Worm (Caenorhabditis elegans): ENCODE data around the gene sars-2.

- TF ChIP-seq ztf-11 (tag; optimal IDR thresholded peaks at IDR 0.05): no peak
- TF ChIP-seq unc-62 (GFP tag; optimal IDR thresholded peaks at IDR 0.05): no peak
- TF ChIP-seq elt-3 (tag; optimal IDR thresholded peaks at IDR 0.05): no peak
- TF ChIP-seq nhr-23 (tag; optimal IDR thresholded peaks at IDR 0.05): no peak
- TF ChIP-seq nhr-77 (tag; optimal IDR thresholded peaks at IDR 0.05): no peak
- no peak for TF ChIP-seq ceh-82 (tag; optimal IDR thresholded peaks at IDR 0.05)
- TF ChIP-seq lin-13 (GFP tag; optimal IDR thresholded peaks at IDR 0.05): no peak
- no peak for TF ChIP-seq ama-1 (optimal IDR thresholded peaks at IDR 0.05)
- no peak for TF ChIP-seq nhr-6 (tag; optimal IDR thresholded peaks at IDR 0.05)
Measured at ce11 chrIV:4357296-4357695, at the start of gene sars-2.
